Worm (Caenorhabditis elegans): ENCODE measurements around the gene zig-2.

DNA sequence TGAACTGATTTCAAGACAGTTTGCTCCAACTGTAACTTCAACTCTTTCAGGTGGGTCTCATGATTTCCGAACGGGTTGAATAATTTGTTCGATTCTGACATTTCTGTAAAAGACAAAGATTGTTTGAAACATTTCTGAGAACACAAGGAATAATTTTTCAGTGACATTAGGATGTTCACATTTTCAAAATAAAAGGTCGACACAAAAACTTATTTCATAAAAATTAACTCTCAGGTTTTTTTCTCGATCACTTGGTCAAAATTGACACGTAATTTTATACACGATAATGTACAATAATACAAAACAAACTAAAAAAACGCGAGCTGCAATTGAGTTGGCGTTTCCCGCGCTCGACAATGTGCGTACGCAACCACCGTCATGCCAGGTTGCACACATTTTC lies 30.1 kb upstream of the zig-2 start, which contains the start of gene rif-1.2:
- TF ChIP-seq tbx-37 (GFP tag; conservative IDR thresholded peaks at IDR 0.05), result no peak
- TF ChIP-seq ama-1 (optimal IDR thresholded peaks at IDR 0.05), result no peak
- no peak for TF ChIP-seq sea-1 (GFP tag; conservative IDR thresholded peaks at IDR 0.05)
- TF ChIP-seq ets-7 (tag; optimal IDR thresholded peaks at IDR 0.05), result no peak
- TF ChIP-seq ceh-36 (tag; optimal IDR thresholded peaks at IDR 0.05), result no peak
- TF ChIP-seq hmg-4 (GFP tag; optimal IDR thresholded peaks at IDR 0.05), result no peak
- no peak for TF ChIP-seq aly-1 (tag; optimal IDR thresholded peaks at IDR 0.05)
- TF ChIP-seq B0310.2 (tag; optimal IDR thresholded peaks at IDR 0.05), result no peak

Data from whole organism, early embryonic.